Worm (Caenorhabditis elegans) whole organism, L2 larva: ENCODE measurements around the gene nlp-48.

Experiments
- blmp-1 ChIP-seq: sonication (generic microtip); optimal IDR thresholded peaks from 2 replicates; lab custom pipeline; 2017; ENCODE audit warnings: missing genetic modification characterization, mild to moderate bottlenecking, missing compliant biosample characterization, antibody characterized with exemption, moderate library complexity; ENCODE audit not compliant: insufficient read depth
- nhr-25 ChIP-seq: fragments of 150-350 bp; sonication (generic microtip); optimal IDR thresholded peaks from 3 replicates; lab custom pipeline; 2014; ENCODE audit warnings: missing biosample characterization, missing genetic modification characterization
- skn-1 ChIP-seq: sonication (generic microtip); optimal IDR thresholded peaks from 2 replicates; lab custom pipeline; 2017; ENCODE audit warnings: missing biosample characterization, missing genetic modification characterization
- ztf-11 ChIP-seq: sonication (generic microtip); optimal IDR thresholded peaks from 2 replicates; lab custom pipeline; 2017; ENCODE audit warnings: missing biosample characterization, missing genetic modification characterization

- TF ChIP-seq skn-1 (tag; lab: Kevin White, UChicago) (no peak), blmp-1 (tag; lab: Kevin White, UChicago) (no peak), nhr-25 (tag; lab: Kevin White, UChicago) (no peak), ztf-11 (no peak)
These were observed 25.4 kb upstream of the nlp-48 start, which contains the start of gene T26G10.5 for ce11 chrIII:9426301-9426700.
